Fruit fly (Drosophila melanogaster) whole organism, embryonic: Measurements from ENCODE around the gene scpr-C.

Source experiments
- B-H2 ChIP-seq: fragments of 200-800 bp; sonication (Bioruptor generic); optimal IDR thresholded peaks from 2 replicates; lab custom pipeline; 2018; ENCODE audit warnings: missing biosample characterization, mild to moderate bottlenecking, missing genetic modification characterization
- CG10209 ChIP-seq: fragments of 200-800 bp; sonication (Bioruptor generic); optimal IDR thresholded peaks from 3 replicates; lab custom pipeline; 2017; ENCODE audit warnings: missing biosample characterization, mild to moderate bottlenecking, missing genetic modification characterization, missing genetic modification reagents
- CG1024 ChIP-seq: fragments of 200-800 bp; sonication (Bioruptor generic); IDR thresholded peaks from 2 replicates; pipeline ENCODE4 v1.3.6; 2022; ENCODE audit warnings: missing biosample characterization, missing genetic modification characterization
- CG11398 ChIP-seq: fragments of 200-800 bp; sonication (Bioruptor generic); optimal IDR thresholded peaks from 2 replicates; lab custom pipeline; 2016; ENCODE audit warnings: missing biosample characterization, missing genetic modification characterization
- CG11723 ChIP-seq: fragments of 200-800 bp; sonication (Bioruptor generic); optimal IDR thresholded peaks from 2 replicates; lab custom pipeline; 2017; ENCODE audit warnings: missing biosample characterization, mild to moderate bottlenecking, missing genetic modification characterization
- CG12942 ChIP-seq: fragments of 200-800 bp; sonication (Bioruptor generic); optimal IDR thresholded peaks from 3 replicates; lab custom pipeline; 2016; ENCODE audit warnings: missing biosample characterization, missing genetic modification characterization
- CG14710 ChIP-seq: fragments of 200-800 bp; sonication (Bioruptor generic); optimal IDR thresholded peaks from 3 replicates; lab custom pipeline; 2019; ENCODE audit warnings: missing biosample characterization, mild to moderate bottlenecking, missing genetic modification characterization, moderate library complexity
- CG1602 ChIP-seq: fragments of 200-800 bp; sonication (Bioruptor generic); optimal IDR thresholded peaks from 3 replicates; lab custom pipeline; 2016; ENCODE audit warnings: missing biosample characterization, missing genetic modification characterization
- CG16779 ChIP-seq: fragments of 200-800 bp; sonication (Bioruptor generic); IDR thresholded peaks from 2 replicates; pipeline ENCODE4 v1.3.6; 2022; ENCODE audit warnings: missing biosample characterization, missing genetic modification characterization
- CG17802 ChIP-seq: fragments of 200-800 bp; sonication (Bioruptor generic); optimal IDR thresholded peaks from 2 replicates; lab custom pipeline; 2018; ENCODE audit warnings: missing biosample characterization, mild to moderate bottlenecking, missing genetic modification characterization, moderate library complexity
- CG2678 ChIP-seq: fragments of 200-800 bp; sonication (Bioruptor generic); optimal IDR thresholded peaks from 3 replicates; lab custom pipeline; 2019; ENCODE audit warnings: missing biosample characterization, mild to moderate bottlenecking, missing genetic modification characterization, moderate library complexity
- CG2889 ChIP-seq: fragments of 200-800 bp; sonication (Bioruptor generic); IDR thresholded peaks from 3 replicates; pipeline ENCODE4 v1.3.6; 2022; ENCODE audit warnings: missing biosample characterization, missing genetic modification characterization
- CG30403 ChIP-seq: fragments of 200-800 bp; sonication (Bioruptor generic); optimal IDR thresholded peaks from 3 replicates; lab custom pipeline; 2016; ENCODE audit warnings: missing biosample characterization, missing genetic modification characterization
- CG34422 ChIP-seq: fragments of 200-800 bp; sonication (Bioruptor generic); IDR thresholded peaks from 3 replicates; pipeline ENCODE4 v1.3.6; 2022; ENCODE audit warnings: missing biosample characterization, missing genetic modification characterization
- CG5953 ChIP-seq: fragments of 200-800 bp; sonication (Bioruptor generic); IDR thresholded peaks from 2 replicates; pipeline ENCODE4 v1.3.6; 2022; ENCODE audit warnings: missing biosample characterization, missing genetic modification characterization
- CG6689 ChIP-seq: fragments of 200-800 bp; sonication (Bioruptor generic); IDR thresholded peaks from 2 replicates; pipeline ENCODE4 v1.3.6; 2022; ENCODE audit warnings: missing biosample characterization, missing genetic modification characterization
- CG6765 ChIP-seq: fragments of 200-800 bp; sonication (Bioruptor generic); optimal IDR thresholded peaks from 3 replicates; lab custom pipeline; 2017; ENCODE audit warnings: missing biosample characterization, mild to moderate bottlenecking, missing genetic modification characterization
- CG6854 ChIP-seq: fragments of 200-800 bp; sonication (Bioruptor generic); optimal IDR thresholded peaks from 3 replicates; lab custom pipeline; 2017; ENCODE audit warnings: missing biosample characterization, mild to moderate bottlenecking, missing genetic modification characterization
- CG7271 ChIP-seq: fragments of 200-800 bp; sonication (Bioruptor generic); optimal IDR thresholded peaks from 2 replicates; lab custom pipeline; 2018; ENCODE audit warnings: missing biosample characterization, mild to moderate bottlenecking, missing genetic modification characterization, moderate library complexity
- D19B ChIP-seq: fragments of 200-800 bp; sonication (Bioruptor generic); optimal IDR thresholded peaks from 2 replicates; lab custom pipeline; 2017; ENCODE audit warnings: missing biosample characterization, mild to moderate bottlenecking, missing genetic modification characterization
- Deaf1 ChIP-seq: fragments of 200-800 bp; optimal IDR thresholded peaks from 3 replicates; lab custom pipeline; 2019; ENCODE audit warnings: missing biosample characterization, mild to moderate bottlenecking, missing genetic modification characterization, moderate library complexity
- E2f2 ChIP-seq: fragments of 200-800 bp; sonication (Bioruptor generic); IDR thresholded peaks from 2 replicates; pipeline ENCODE4 v1.3.6; 2022; ENCODE audit warnings: missing biosample characterization, missing genetic modification characterization
- HLH4C ChIP-seq: fragments of 200-800 bp; sonication (Bioruptor generic); IDR thresholded peaks from 3 replicates; pipeline ENCODE4 v1.3.6; 2022; ENCODE audit warnings: missing biosample characterization, missing genetic modification characterization; ENCODE audit not compliant: partially characterized antibody
- Hey ChIP-seq: fragments of 200-800 bp; sonication (Bioruptor generic); optimal IDR thresholded peaks from 3 replicates; lab custom pipeline; 2018; ENCODE audit warnings: missing biosample characterization, mild to moderate bottlenecking, missing genetic modification characterization
- Lhr ChIP-seq: fragments of 200-800 bp; sonication (Bioruptor generic); optimal IDR thresholded peaks from 3 replicates; lab custom pipeline; 2017; ENCODE audit warnings: mild to moderate bottlenecking, missing biosample characterization, missing genetic modification reagents, missing genetic modification characterization
- Lpt ChIP-seq: fragments of >200 bp; optimal IDR thresholded peaks from 2 replicates; lab custom pipeline; 2018; ENCODE audit warnings: missing biosample characterization, missing genetic modification characterization
- Med ChIP-seq: fragments of 200-800 bp; sonication (Bioruptor generic); peaks from one replicate; lab custom pipeline; 2016; ENCODE audit warnings: missing biosample characterization, missing genetic modification characterization, mild to moderate bottlenecking, inconsistent platforms, moderate library complexity
- Nf-YB ChIP-seq: fragments of 200-800 bp; sonication (Bioruptor generic); optimal IDR thresholded peaks from 3 replicates; lab custom pipeline; 2019; ENCODE audit warnings: missing biosample characterization, mild to moderate bottlenecking, missing genetic modification characterization, moderate library complexity
- Sin3A ChIP-seq: fragments of >200 bp; optimal IDR thresholded peaks from 2 replicates; lab custom pipeline; 2018
- Ssrp ChIP-seq: fragments of 200-800 bp; sonication (Bioruptor generic); optimal IDR thresholded peaks from 2 replicates; lab custom pipeline; 2018; ENCODE audit warnings: missing biosample characterization, mild to moderate bottlenecking, missing genetic modification characterization, moderate library complexity
- TFAM ChIP-seq: fragments of 200-800 bp; sonication (Bioruptor generic); optimal IDR thresholded peaks from 2 replicates; lab custom pipeline; 2017; ENCODE audit warnings: missing biosample characterization, missing genetic modification characterization, inconsistent platforms
- Vsx1 ChIP-seq: fragments of 200-800 bp; sonication (Bioruptor generic); optimal IDR thresholded peaks from 2 replicates; lab custom pipeline; 2017; ENCODE audit warnings: missing biosample characterization, mild to moderate bottlenecking, missing genetic modification characterization, missing genetic modification reagents
- YL-1 ChIP-seq: fragments of 200-800 bp; sonication (Bioruptor generic); optimal IDR thresholded peaks from 3 replicates; lab custom pipeline; 2017; ENCODE audit warnings: missing biosample characterization, mild to moderate bottlenecking, missing genetic modification characterization
- chinmo ChIP-seq: fragments of 200-800 bp; sonication (Bioruptor generic); IDR thresholded peaks from 4 replicates; pipeline ENCODE4 v1.3.6; 2022; ENCODE audit warnings: missing biosample characterization, missing genetic modification characterization; ENCODE audit not compliant: partially characterized antibody
- disco-r ChIP-seq: fragments of 200-800 bp; sonication (Bioruptor generic); optimal IDR thresholded peaks from 2 replicates; lab custom pipeline; 2016; ENCODE audit warnings: missing biosample characterization, missing genetic modification characterization
- dmrt11E ChIP-seq: fragments of 200-800 bp; sonication (Bioruptor generic); optimal IDR thresholded peaks from 3 replicates; lab custom pipeline; 2018; ENCODE audit warnings: missing biosample characterization, mild to moderate bottlenecking, missing genetic modification characterization, moderate library complexity
- exex ChIP-seq: fragments of 200-800 bp; sonication (Bioruptor generic); optimal IDR thresholded peaks from 4 replicates; lab custom pipeline; 2018; ENCODE audit warnings: missing biosample characterization, mild to moderate bottlenecking, missing genetic modification characterization, moderate library complexity
- hb ChIP-seq: fragments of 200-800 bp; sonication (Bioruptor generic); IDR thresholded peaks from 3 replicates; pipeline ENCODE4 v1.3.6; 2022; ENCODE audit warnings: missing biosample characterization, missing genetic modification characterization; ENCODE audit not compliant: partially characterized antibody
- her ChIP-seq: fragments of 200-800 bp; sonication (Bioruptor generic); optimal IDR thresholded peaks from 2 replicates; lab custom pipeline; 2016; ENCODE audit warnings: missing biosample characterization, missing genetic modification characterization
- ind ChIP-seq: fragments of 200-800 bp; sonication (Bioruptor generic); optimal IDR thresholded peaks from 3 replicates; lab custom pipeline; 2016; ENCODE audit warnings: missing biosample characterization, missing genetic modification characterization
- insv ChIP-seq, 2 experiments: fragments of 200-800 bp; sonication (Bioruptor generic); optimal IDR thresholded peaks; 3 replicates each; lab custom pipeline; 2016 to 2018; ENCODE audit warnings: missing biosample characterization in 2 of 2, missing genetic modification characterization in 2 of 2
- kay ChIP-seq: fragments of 200-800 bp; sonication (Bioruptor generic); optimal IDR thresholded peaks from 2 replicates; lab custom pipeline; 2016; ENCODE audit warnings: missing biosample characterization, missing genetic modification characterization
- luna ChIP-seq: fragments of 200-800 bp; sonication (Bioruptor generic); optimal IDR thresholded peaks from 2 replicates; lab custom pipeline; 2016; ENCODE audit warnings: missing biosample characterization, missing genetic modification characterization
- mirr ChIP-seq: fragments of 200-800 bp; sonication (Bioruptor generic); optimal IDR thresholded peaks from 3 replicates; lab custom pipeline; 2018; ENCODE audit warnings: missing biosample characterization, mild to moderate bottlenecking, missing genetic modification characterization
- nau ChIP-seq: fragments of 200-800 bp; sonication (Bioruptor generic); optimal IDR thresholded peaks from 3 replicates; lab custom pipeline; 2017; ENCODE audit warnings: missing biosample characterization, mild to moderate bottlenecking, missing genetic modification characterization, missing genetic modification reagents
- slou ChIP-seq: fragments of 200-800 bp; sonication (Bioruptor generic); optimal IDR thresholded peaks from 3 replicates; lab custom pipeline; 2016; ENCODE audit warnings: missing biosample characterization, missing genetic modification characterization
- stwl ChIP-seq: fragments of 200-800 bp; sonication (Bioruptor generic); optimal IDR thresholded peaks from 3 replicates; lab custom pipeline; 2018; ENCODE audit warnings: missing biosample characterization, mild to moderate bottlenecking, missing genetic modification characterization, moderate library complexity
- tin ChIP-seq: fragments of 200-800 bp; sonication (Bioruptor generic); optimal IDR thresholded peaks from 3 replicates; lab custom pipeline; 2016; ENCODE audit warnings: missing biosample characterization, missing genetic modification characterization
- zen ChIP-seq: fragments of 200-800 bp; sonication (Bioruptor generic); optimal IDR thresholded peaks from 3 replicates; lab custom pipeline; 2018; ENCODE audit warnings: missing biosample characterization, mild to moderate bottlenecking, missing genetic modification characterization, moderate library complexity

Gene scpr-C

dm6 chr3R:11211291-11212061, 13.8 kb upstream of the scpr-C start (continued):
- TF ChIP-seq CG10209 (GFP tag; lab: Kevin White, UChicago): peak; percentile 57
- peak; percentile 83; the same call in 3 of the 4 replicates for TF ChIP-seq chinmo
- peak; percentile 61 for TF ChIP-seq CG12942
- peak; percentile 49 for TF ChIP-seq exex
- peak; percentile 23 for TF ChIP-seq CG1602
- no peak for TF ChIP-seq stwl (tag; lab: Kevin White, UChicago)
- TF ChIP-seq CG2889 (GFP tag; lab: Robert Waterston, UW): peak; percentile 64
- TF ChIP-seq CG11723 (GFP tag; lab: Kevin White, UChicago): no peak
- TF ChIP-seq D19B (GFP tag; lab: Kevin White, UChicago): peak; percentile 57
- no peak for TF ChIP-seq TFAM (GFP tag; lab: Kevin White, UChicago)
- no peak for TF ChIP-seq Lpt (GFP tag; lab: Kevin White, UChicago)
- TF ChIP-seq CG2678 (tag; lab: Kevin White, UChicago): peak; percentile 76
- TF ChIP-seq nau (GFP tag; lab: Kevin White, UChicago): peak; percentile 12
- peak; percentile 52 for TF ChIP-seq CG6765
- peak; percentile 28 for TF ChIP-seq CG11398 (GFP tag; lab: Kevin White, UChicago)
- peak; percentile 41 for TF ChIP-seq disco-r
- peak; percentile 9 for TF ChIP-seq CG6854 (GFP tag; lab: Kevin White, UChicago)
- 0 out of 2 replicates have a peak, but pooled peaks have one; percentile 15 for TF ChIP-seq E2f2 (GFP tag; lab: Robert Waterston, UW)
- peak; percentile 40 for TF ChIP-seq CG14710 (tag; lab: Kevin White, UChicago)
- peak; percentile 73 for TF ChIP-seq tin
- TF ChIP-seq zen (tag; lab: Kevin White, UChicago): peak; percentile 53
- TF ChIP-seq luna (GFP tag; lab: Kevin White, UChicago): peak; percentile 42
- peak; percentile 9 for TF ChIP-seq Nf-YB
- TF ChIP-seq ind (GFP tag; lab: Kevin White, UChicago): peak; percentile 83
- peak; percentile 38 for TF ChIP-seq CG17802 (tag; lab: Kevin White, UChicago)
- TF ChIP-seq kay (GFP tag; lab: Kevin White, UChicago): peak; percentile 84
- TF ChIP-seq her (GFP tag; lab: Kevin White, UChicago): peak; percentile 47
- peak; percentile 51 for TF ChIP-seq dmrt11E
- TF ChIP-seq Deaf1 (tag; lab: Kevin White, UChicago): peak; percentile 35
- peak; percentile 77 for TF ChIP-seq CG16779 (GFP tag; lab: Robert Waterston, UW)
- TF ChIP-seq mirr: peak; percentile 68
- no peak for TF ChIP-seq CG7271
- TF ChIP-seq Ssrp (tag; lab: Kevin White, UChicago): peak; percentile 62
- peak; percentile 57 for TF ChIP-seq slou
- no peak for TF ChIP-seq Lhr
- TF ChIP-seq Hey (tag; lab: Kevin White, UChicago): peak; percentile 69
- peak; percentile 57 for TF ChIP-seq YL-1 (GFP tag; lab: Kevin White, UChicago)
- TF ChIP-seq CG5953 (GFP tag; lab: Robert Waterston, UW): peak; percentile 55
- TF ChIP-seq CG34422 (GFP tag; lab: Robert Waterston, UW): peak; percentile 77
- TF ChIP-seq Sin3A (lab: Kevin White, UChicago): no peak
- TF ChIP-seq Med: peak; percentile 95
- peak in 1 of 2 experiments; percentile 17 for TF ChIP-seq insv (GFP tag; optimal IDR thresholded peaks at IDR 0.05; lab: Kevin White, UChicago)
- peak; percentile 88 for TF ChIP-seq CG30403
- TF ChIP-seq HLH4C (GFP tag; lab: Robert Waterston, UW): 0 out of 3 replicates have a peak, but pooled peaks have one; percentile 24
- TF ChIP-seq CG6689: peak; percentile 82
- TF ChIP-seq CG1024 (GFP tag; lab: Robert Waterston, UW): 0 out of 2 replicates have a peak, but pooled peaks have one; percentile 36
- no peak for TF ChIP-seq hb
- TF ChIP-seq Vsx1 (GFP tag; lab: Kevin White, UChicago): peak; percentile 42
- peak; percentile 56 for TF ChIP-seq B-H2 (GFP tag; lab: Kevin White, UChicago)
